Fruit fly (Drosophila melanogaster): ENCODE data around the gene CG34299.

The CG34299 gene

DNA sequence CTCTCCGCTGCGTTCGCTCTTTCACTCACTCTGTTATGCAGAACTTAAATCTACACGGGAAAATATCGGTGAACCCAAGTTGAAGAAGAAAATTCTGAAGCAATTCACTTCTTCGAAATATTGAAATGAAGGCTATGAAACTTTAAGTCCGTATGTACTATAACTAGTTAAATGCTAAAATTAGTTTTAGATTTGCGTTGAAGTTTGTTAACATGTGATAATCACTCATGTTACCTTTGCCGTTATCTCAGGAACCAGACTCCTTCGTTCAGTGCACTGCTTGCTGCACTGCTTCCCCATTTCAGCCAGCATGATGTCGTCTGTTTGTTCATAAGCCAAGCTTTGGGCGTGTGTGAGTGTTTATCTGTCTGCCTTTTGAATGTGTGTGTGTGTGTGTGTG, 35.2 kb downstream of the CG34299 start (continued):
- TF ChIP-seq svp (GFP tag), result peak; percentile 91
- peak; percentile 66 to 71 for TF ChIP-seq salr (GFP tag; optimal IDR thresholded peaks at IDR 0.05)
- TF ChIP-seq cyc (GFP tag; optimal IDR thresholded peaks at IDR 0.05), result peak; percentile 75
- peak; percentile 73 for TF ChIP-seq topi (GFP tag; optimal IDR thresholded peaks at IDR 0.05)
- TF ChIP-seq CG31627 (GFP tag; optimal IDR thresholded peaks at IDR 0.05), result peak; percentile 89
- TF ChIP-seq Met (GFP tag; optimal IDR thresholded peaks at IDR 0.05), result peak; percentile 87
- TF ChIP-seq CG6808 (GFP tag; optimal IDR thresholded peaks at IDR 0.05), result no peak
- peak; percentile 61 for TF ChIP-seq Hr4 (GFP tag; optimal IDR thresholded peaks at IDR 0.05)
- TF ChIP-seq CG16779 (tag; optimal IDR thresholded peaks at IDR 0.05), result no peak
- TF ChIP-seq lz (GFP tag; optimal IDR thresholded peaks at IDR 0.05), result peak; percentile 87
- peak; percentile 22 for TF ChIP-seq eg (GFP tag; IDR thresholded peaks at IDR 0.05)
- peak; percentile 77 for TF ChIP-seq pdm3 (GFP tag; optimal IDR thresholded peaks at IDR 0.05)
- no peak for TF ChIP-seq Hr38 (GFP tag; optimal IDR thresholded peaks at IDR 0.05)
- peak; percentile 86 for TF ChIP-seq esn (GFP tag; optimal IDR thresholded peaks at IDR 0.05)
- TF ChIP-seq Lpt (GFP tag; optimal IDR thresholded peaks at IDR 0.05), result peak; percentile 10
- TF ChIP-seq dac (GFP tag; optimal IDR thresholded peaks at IDR 0.05), result peak; percentile 40
- peak; percentile 27 for TF ChIP-seq spab (GFP tag; optimal IDR thresholded peaks at IDR 0.05)
- peak; percentile 95 for TF ChIP-seq Eip78C (GFP tag)
- TF ChIP-seq Sox14 (GFP tag; optimal IDR thresholded peaks at IDR 0.05), result peak; percentile 89
- TF ChIP-seq CG3919 (GFP tag; optimal IDR thresholded peaks at IDR 0.05), result peak; percentile 75
- TF ChIP-seq CG4318 (GFP tag; optimal IDR thresholded peaks at IDR 0.05), result peak; percentile 68

DNA sequence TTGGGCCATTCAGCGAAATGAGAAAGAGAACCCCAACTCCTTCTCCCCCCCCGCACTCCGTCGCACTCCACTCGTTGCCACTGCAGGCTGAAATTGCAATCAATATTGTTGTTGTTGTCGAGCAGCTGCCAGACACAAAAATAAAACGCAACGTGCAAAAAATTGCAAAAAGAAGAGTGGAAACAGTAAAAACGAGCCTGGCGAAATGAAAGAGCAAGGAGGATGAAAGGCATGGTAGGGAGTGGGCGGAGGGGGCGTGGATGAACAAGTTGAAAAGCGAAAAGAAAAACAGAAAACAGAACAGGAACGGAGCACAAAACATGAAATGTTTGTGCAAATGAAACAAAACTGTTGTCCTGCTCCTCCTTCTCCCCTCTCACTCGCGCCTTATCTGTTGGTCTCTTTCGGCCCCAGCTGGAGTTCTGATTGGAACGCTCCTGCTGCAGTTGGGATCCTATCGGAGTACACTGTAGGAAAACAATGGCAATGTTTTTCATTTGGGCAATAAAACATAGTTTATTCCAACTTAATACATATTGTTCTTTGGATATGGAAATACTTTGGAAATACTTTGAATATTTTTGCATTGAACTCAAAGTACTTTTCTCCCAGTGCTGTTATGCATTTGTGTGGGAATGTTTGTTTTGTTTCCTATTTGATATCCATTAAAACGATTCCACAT, 35.7 kb downstream of the CG34299 start:
- peak; percentile 94 for TF ChIP-seq svp (GFP tag)
- TF ChIP-seq Gug (GFP tag; IDR thresholded peaks at IDR 0.05), result peak; percentile 42; the same call in 1 of the 2 replicates
- TF ChIP-seq CG6792 (GFP tag; optimal IDR thresholded peaks at IDR 0.05), result peak; percentile 86
- peak; percentile 93 for TF ChIP-seq CG6854 (GFP tag; optimal IDR thresholded peaks at IDR 0.05)
- peak; percentile 73 for TF ChIP-seq CG1621 (tag; optimal IDR thresholded peaks at IDR 0.05)
- peak; percentile 78 for TF ChIP-seq vri (GFP tag; optimal IDR thresholded peaks at IDR 0.05)
- TF ChIP-seq salr (GFP tag; optimal IDR thresholded peaks at IDR 0.05), result peak; percentile 66 to 68
- peak; percentile 80 for TF ChIP-seq CG15336 (GFP tag; IDR thresholded peaks at IDR 0.05)
- peak; percentile 79 for TF ChIP-seq CG8119 (GFP tag; IDR thresholded peaks at IDR 0.05)
- peak; percentile 92 for TF ChIP-seq acj6 (GFP tag; optimal IDR thresholded peaks at IDR 0.05)
- peak; percentile 88 for TF ChIP-seq topi (GFP tag; optimal IDR thresholded peaks at IDR 0.05)
- TF ChIP-seq Sox14 (GFP tag; optimal IDR thresholded peaks at IDR 0.05), result peak; percentile 92
- TF ChIP-seq CG7368 (GFP tag; optimal IDR thresholded peaks at IDR 0.05), result peak; percentile 62
- peak; percentile 81 for TF ChIP-seq CG6163 (GFP tag; IDR thresholded peaks at IDR 0.05)
- TF ChIP-seq CG31627 (GFP tag; optimal IDR thresholded peaks at IDR 0.05), result peak; percentile 92
- TF ChIP-seq CG34406 (GFP tag; optimal IDR thresholded peaks at IDR 0.05), result peak; percentile 77
- TF ChIP-seq Sox102F (GFP tag; optimal IDR thresholded peaks at IDR 0.05), result peak; percentile 91
- TF ChIP-seq Eip78C (GFP tag), result peak; percentile 95
- TF ChIP-seq Blimp-1 (GFP tag; optimal IDR thresholded peaks at IDR 0.05), result peak; percentile 84
- peak; percentile 64 for TF ChIP-seq Lpt (GFP tag; optimal IDR thresholded peaks at IDR 0.05)
- TF ChIP-seq achi (GFP tag; optimal IDR thresholded peaks at IDR 0.05), result peak; percentile 88
- TF ChIP-seq Eip75B (GFP tag; optimal IDR thresholded peaks at IDR 0.05), result peak; percentile 85
- peak; percentile 91 for TF ChIP-seq Smox (GFP tag; optimal IDR thresholded peaks at IDR 0.05)
- peak; percentile 73 for TF ChIP-seq CG4318 (GFP tag; optimal IDR thresholded peaks at IDR 0.05)
- TF ChIP-seq net (GFP tag; optimal IDR thresholded peaks at IDR 0.05), result peak; percentile 65
- TF ChIP-seq Eip93F (GFP tag; optimal IDR thresholded peaks at IDR 0.05), result peak; percentile 11
- peak; percentile 79 for TF ChIP-seq eg (GFP tag; IDR thresholded peaks at IDR 0.05)
- TF ChIP-seq fd85E (GFP tag; optimal IDR thresholded peaks at IDR 0.05), result peak; percentile 65
- TF ChIP-seq CG10669 (GFP tag; optimal IDR thresholded peaks at IDR 0.05), result peak; percentile 86
- peak; percentile 40 for TF ChIP-seq CG6276 (GFP tag; optimal IDR thresholded peaks at IDR 0.05)
- peak; percentile 86 for TF ChIP-seq CG32006 (GFP tag; optimal IDR thresholded peaks at IDR 0.05)
- TF ChIP-seq CG16779 (tag; optimal IDR thresholded peaks at IDR 0.05), result peak; percentile 2
- peak; percentile 83 for TF ChIP-seq CG8632 (GFP tag; optimal IDR thresholded peaks at IDR 0.05)
- peak; percentile 92 for TF ChIP-seq cyc (GFP tag; optimal IDR thresholded peaks at IDR 0.05)
- TF ChIP-seq Hr38 (GFP tag; optimal IDR thresholded peaks at IDR 0.05), result no peak
- TF ChIP-seq spab (GFP tag; optimal IDR thresholded peaks at IDR 0.05), result peak; percentile 83
- peak; percentile 87 for TF ChIP-seq CG11762 (GFP tag; optimal IDR thresholded peaks at IDR 0.05; ENCODE audit: insufficient read depth)
- peak; percentile 88 for TF ChIP-seq CG10631 (GFP tag; optimal IDR thresholded peaks at IDR 0.05)
- peak; percentile 81 for TF ChIP-seq CG3032 (tag; optimal IDR thresholded peaks at IDR 0.05)
- peak; percentile 75 for TF ChIP-seq CG11902 (GFP tag; optimal IDR thresholded peaks at IDR 0.05)

All from whole organism, prepupa.